Fruit fly (Drosophila melanogaster) Kc167 (cell line): ENCODE data around the gene CG42446.

Experiments
- Myc ChIP-seq: fragments of >200 bp; optimal IDR thresholded peaks from 2 replicates; lab custom pipeline; 2017; ENCODE audit warnings: missing external identifiers
- insv ChIP-seq: fragments of >200 bp; optimal IDR thresholded peaks from 3 replicates; lab custom pipeline; 2018; ENCODE audit warnings: missing external identifiers
- ttk ChIP-seq: sonication (Bioruptor generic); optimal IDR thresholded peaks from 2 replicates; lab custom pipeline; 2017; ENCODE audit warnings: missing external identifiers

DNA sequence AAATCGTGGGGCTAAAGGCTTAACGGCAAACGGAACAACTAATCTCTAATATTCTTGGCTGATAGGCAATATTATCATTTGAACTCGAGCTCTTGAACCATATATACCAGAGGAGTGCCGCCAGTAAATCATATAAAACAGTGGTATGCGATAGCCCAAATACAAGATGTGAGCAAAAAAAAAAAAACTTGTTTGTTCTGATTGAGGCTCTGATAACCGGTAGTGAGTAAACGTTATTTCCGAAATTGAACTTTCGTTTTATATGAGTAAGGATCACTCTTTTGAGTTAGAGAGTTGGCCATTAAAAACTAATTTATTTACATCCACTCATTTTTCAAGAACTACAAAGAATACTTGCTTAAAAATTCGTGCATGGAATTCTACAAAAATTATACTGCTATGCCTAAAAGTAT is 49.8 kb downstream of the CG42446 start:
- TF ChIP-seq Myc (lab: Kevin White, UChicago) (no peak), insv (lab: Kevin White, UChicago) (no peak), ttk (lab: Kevin White, UChicago) (no peak)
